Worm (Caenorhabditis elegans): ENCODE results near the gene fbxb-9.

DNA sequence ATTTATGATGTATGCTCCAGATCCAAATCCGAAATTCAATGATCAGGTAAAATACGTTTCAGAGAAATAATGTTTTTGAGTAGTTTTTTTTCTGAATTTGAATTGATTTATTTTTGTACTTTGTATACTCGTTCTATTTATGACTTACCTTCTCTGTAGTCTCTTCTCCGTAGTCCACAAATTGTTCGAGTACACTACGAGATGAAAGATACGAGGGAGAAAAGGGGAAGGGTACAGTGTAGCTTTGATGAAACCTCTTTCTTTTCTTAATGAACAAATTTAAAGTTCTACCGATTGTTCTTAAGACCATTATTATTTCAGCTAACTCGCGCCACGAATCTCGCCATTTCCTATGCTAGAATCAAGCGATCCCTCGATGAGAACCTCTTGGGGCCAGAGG, 17.7 kb upstream of the fbxb-9 start:
- no peak for TF ChIP-seq syd-9 (tag; optimal IDR thresholded peaks at IDR 0.05)
- no peak for TF ChIP-seq hlh-8 (tag; optimal IDR thresholded peaks at IDR 0.05)
- no peak for TF ChIP-seq dve-1 (tag; optimal IDR thresholded peaks at IDR 0.05)
- TF ChIP-seq nhr-11 (tag; optimal IDR thresholded peaks at IDR 0.05): no peak
- no peak for TF ChIP-seq elt-2 (tag; optimal IDR thresholded peaks at IDR 0.05)
- TF ChIP-seq pha-2 (tag; optimal IDR thresholded peaks at IDR 0.05): no peak
- TF ChIP-seq fkh-10 (GFP tag; optimal IDR thresholded peaks at IDR 0.05): no peak
- TF ChIP-seq zip-5 (tag; optimal IDR thresholded peaks at IDR 0.05): no peak
- TF ChIP-seq unc-86 (tag; optimal IDR thresholded peaks at IDR 0.05): no peak
- no peak for TF ChIP-seq ztf-16 (tag; optimal IDR thresholded peaks at IDR 0.05)

Data from whole organism, late embryonic.